Fruit fly (Drosophila melanogaster): ENCODE measurements around the gene Ir67b.

Gene Ir67b

dm6 chr3L:10409511-10409910 lies 22.3 kb downstream of the Ir67b start:
- TF ChIP-seq acj6 (GFP tag; optimal IDR thresholded peaks at IDR 0.05) (no peak), Sox14 (GFP tag; optimal IDR thresholded peaks at IDR 0.05) (no peak), Hr38 (GFP tag; optimal IDR thresholded peaks at IDR 0.05) (no peak), CG6163 (GFP tag; IDR thresholded peaks at IDR 0.05) (no peak), eg (GFP tag; IDR thresholded peaks at IDR 0.05) (no peak), pdm3 (GFP tag; optimal IDR thresholded peaks at IDR 0.05) (no peak), CG31627 (GFP tag; optimal IDR thresholded peaks at IDR 0.05) (no peak), Ets21C (GFP tag; optimal IDR thresholded peaks at IDR 0.05) (no peak), cyc (GFP tag; optimal IDR thresholded peaks at IDR 0.05) (no peak), fkh (GFP tag; optimal IDR thresholded peaks at IDR 0.05) (no peak), Blimp-1 (GFP tag; optimal IDR thresholded peaks at IDR 0.05) (no peak), fd85E (GFP tag; optimal IDR thresholded peaks at IDR 0.05) (no peak), dsx (GFP tag; optimal IDR thresholded peaks at IDR 0.05; ENCODE audit: poor library complexity, severe bottlenecking) (no peak), CG6792 (GFP tag; optimal IDR thresholded peaks at IDR 0.05) (no peak), Lpt (GFP tag; optimal IDR thresholded peaks at IDR 0.05) (no peak), CG11762 (GFP tag; optimal IDR thresholded peaks at IDR 0.05; ENCODE audit: insufficient read depth) (no peak), CG34406 (GFP tag; optimal IDR thresholded peaks at IDR 0.05) (no peak), CG1621 (tag; optimal IDR thresholded peaks at IDR 0.05) (no peak), svp (GFP tag) (no peak)

DNA sequence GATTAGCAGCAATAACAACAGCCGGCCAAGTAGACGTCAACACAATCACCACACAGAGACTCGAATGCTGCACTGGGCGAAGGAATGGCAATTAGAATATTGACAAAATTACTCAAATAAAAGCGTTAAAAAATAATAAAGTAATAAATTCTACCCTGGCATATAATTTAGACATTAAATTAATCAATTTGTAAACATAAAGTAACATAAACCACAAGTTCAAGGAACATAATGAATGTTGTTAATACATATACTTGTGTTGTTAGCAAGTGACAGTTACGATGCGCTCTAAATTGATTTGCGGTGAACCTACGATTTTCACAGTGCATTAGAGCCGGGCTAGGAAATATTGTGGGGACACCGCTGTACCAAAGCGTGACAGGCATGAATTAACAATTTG lies 24.0 kb downstream of the Ir67b start:
- TF ChIP-seq CG6163 (GFP tag; IDR thresholded peaks at IDR 0.05) (no peak), Eip75B (GFP tag; optimal IDR thresholded peaks at IDR 0.05) (no peak), CG32006 (GFP tag; optimal IDR thresholded peaks at IDR 0.05) (peak; percentile 68), spab (GFP tag; optimal IDR thresholded peaks at IDR 0.05) (no peak), CG1621 (tag; optimal IDR thresholded peaks at IDR 0.05) (no peak), CG8319 (GFP tag; optimal IDR thresholded peaks at IDR 0.05) (no peak), dsx (GFP tag; optimal IDR thresholded peaks at IDR 0.05; ENCODE audit: poor library complexity, severe bottlenecking) (no peak), CG3032 (tag; optimal IDR thresholded peaks at IDR 0.05) (no peak), ss (GFP tag; optimal IDR thresholded peaks at IDR 0.05) (no peak), Gug (GFP tag; IDR thresholded peaks at IDR 0.05) (peak; percentile 32; the same call in 1 of the 2 replicates), lz (GFP tag; optimal IDR thresholded peaks at IDR 0.05) (no peak), Hr38 (GFP tag; optimal IDR thresholded peaks at IDR 0.05) (no peak), eg (GFP tag; IDR thresholded peaks at IDR 0.05) (no peak), fd85E (GFP tag; optimal IDR thresholded peaks at IDR 0.05) (no peak), CG6854 (GFP tag; optimal IDR thresholded peaks at IDR 0.05) (no peak), esn (GFP tag; optimal IDR thresholded peaks at IDR 0.05) (no peak), Ets21C (GFP tag; optimal IDR thresholded peaks at IDR 0.05) (no peak), CG3919 (GFP tag; optimal IDR thresholded peaks at IDR 0.05) (no peak), fd59A (GFP tag; optimal IDR thresholded peaks at IDR 0.05) (no peak), CG8119 (GFP tag; IDR thresholded peaks at IDR 0.05) (peak; percentile 61; the same call in 2 of the 3 replicates), CG7368 (GFP tag; optimal IDR thresholded peaks at IDR 0.05) (no peak), OdsH (GFP tag; optimal IDR thresholded peaks at IDR 0.05) (peak; percentile 21), Lpt (GFP tag; optimal IDR thresholded peaks at IDR 0.05) (no peak), Sox14 (GFP tag; optimal IDR thresholded peaks at IDR 0.05) (no peak), CG6276 (GFP tag; optimal IDR thresholded peaks at IDR 0.05) (peak; percentile 8), CG15336 (GFP tag; IDR thresholded peaks at IDR 0.05) (peak; percentile 67), CG10669 (GFP tag; optimal IDR thresholded peaks at IDR 0.05) (no peak), CG9139 (GFP tag; optimal IDR thresholded peaks at IDR 0.05) (no peak), vri (GFP tag; optimal IDR thresholded peaks at IDR 0.05) (no peak), svp (GFP tag) (no peak), cyc (GFP tag; optimal IDR thresholded peaks at IDR 0.05) (no peak), Eip78C (GFP tag) (peak; percentile 40), topi (GFP tag; optimal IDR thresholded peaks at IDR 0.05) (no peak), CG11902 (GFP tag; optimal IDR thresholded peaks at IDR 0.05) (no peak), CG4318 (GFP tag; optimal IDR thresholded peaks at IDR 0.05) (peak; percentile 26), salr (GFP tag; optimal IDR thresholded peaks at IDR 0.05) (peak in 1 of 2 experiments; percentile 10), fkh (GFP tag; optimal IDR thresholded peaks at IDR 0.05) (no peak), CG34406 (GFP tag; optimal IDR thresholded peaks at IDR 0.05) (no peak), Eip93F (GFP tag; optimal IDR thresholded peaks at IDR 0.05) (no peak), CG31627 (GFP tag; optimal IDR thresholded peaks at IDR 0.05) (no peak), CG6808 (GFP tag; optimal IDR thresholded peaks at IDR 0.05) (no peak), pdm3 (GFP tag; optimal IDR thresholded peaks at IDR 0.05) (peak; percentile 15), CG10631 (GFP tag; optimal IDR thresholded peaks at IDR 0.05) (no peak), Sox15 (GFP tag; optimal IDR thresholded peaks at IDR 0.05) (no peak)

Data from whole organism, prepupa.